Worm (Caenorhabditis elegans) whole organism, young adult: ENCODE measurements around the gene srr-4.
"Not testable (repeated sequence)": the region's sequence is repeated elsewhere in the genome, so short reads cannot be mapped to it uniquely, and the experiment has no call there.

Experiments used
- B0019.2 ChIP-seq: fragments of 200-800 bp; sonication (Bioruptor generic); conservative IDR thresholded peaks from 2 replicates; pipeline ENCODE4 v1.3.6; 2022; ENCODE audit warnings: missing genetic modification reagents, missing genetic modification characterization, missing compliant biosample characterization
- B0035.1 ChIP-seq: sonication (generic microtip); optimal IDR thresholded peaks from 2 replicates; lab custom pipeline; 2016; ENCODE audit warnings: missing genetic modification characterization, mild to moderate bottlenecking, missing compliant biosample characterization, missing genotype, missing genetic modification reagents
- C06A6.2 ChIP-seq: fragments of 200-800 bp; sonication (Bioruptor generic); conservative IDR thresholded peaks from 2 replicates; pipeline ENCODE4 v1.3.6; 2022; ENCODE audit warnings: missing genetic modification characterization, missing compliant biosample characterization
- F33H1.4 ChIP-seq: fragments of 200-800 bp; sonication (Bioruptor generic); IDR thresholded peaks from 2 replicates; pipeline ENCODE4 v1.3.6; 2022; ENCODE audit warnings: missing genetic modification reagents, missing genetic modification characterization, missing compliant biosample characterization
- F49E8.2 ChIP-seq: sonication (generic microtip); optimal IDR thresholded peaks from 3 replicates; lab custom pipeline; 2017; ENCODE audit warnings: missing genetic modification characterization, mild to moderate bottlenecking, missing compliant biosample characterization, antibody characterized with exemption, moderate library complexity; ENCODE audit not compliant: insufficient read depth
- Y53G8AR.9 ChIP-seq: fragments of 200-800 bp; sonication (Bioruptor generic); conservative IDR thresholded peaks from 2 replicates; pipeline ENCODE4 v1.3.6; 2022; ENCODE audit warnings: missing genetic modification reagents, missing genetic modification characterization, missing compliant biosample characterization
- Y67H2A.10 ChIP-seq: fragments of 200-800 bp; sonication (Bioruptor generic); conservative IDR thresholded peaks from 2 replicates; pipeline ENCODE4 v1.3.6; 2022; ENCODE audit warnings: missing genetic modification reagents, missing genetic modification characterization, missing compliant biosample characterization
- ZK185.1 ChIP-seq: sonication (generic microtip); optimal IDR thresholded peaks from 2 replicates; lab custom pipeline; 2016; ENCODE audit warnings: mild to moderate bottlenecking, missing genetic modification characterization, missing compliant biosample characterization; ENCODE audit not compliant: poor library complexity, severe bottlenecking
- aptf-2 ChIP-seq: fragments of 200-800 bp; sonication (Bioruptor generic); conservative IDR thresholded peaks from 2 replicates; pipeline ENCODE4 v1.3.6; 2022; ENCODE audit warnings: missing genetic modification reagents, missing genetic modification characterization, missing compliant biosample characterization
- aptf-3 ChIP-seq: fragments of 200-800 bp; sonication (Bioruptor generic); IDR thresholded peaks from 2 replicates; pipeline ENCODE4 v1.3.6; 2022; ENCODE audit warnings: missing genetic modification characterization, missing compliant biosample characterization
- attf-3 ChIP-seq: fragments of 200-800 bp; sonication (Bioruptor generic); conservative IDR thresholded peaks from 2 replicates; pipeline ENCODE4 v1.3.6; 2022; ENCODE audit warnings: missing genetic modification reagents, missing genetic modification characterization, missing compliant biosample characterization
- attf-6 ChIP-seq: fragments of 200-800 bp; sonication (Bioruptor generic); IDR thresholded peaks from 2 replicates; pipeline ENCODE4 v1.3.6; 2022; ENCODE audit warnings: missing genetic modification reagents, missing genetic modification characterization, missing compliant biosample characterization
- ccch-3 ChIP-seq: fragments of 200-800 bp; sonication (Bioruptor generic); optimal IDR thresholded peaks from 2 replicates; lab custom pipeline; 2018; ENCODE audit warnings: mild to moderate bottlenecking, missing genetic modification characterization, missing compliant biosample characterization
- cebp-1 ChIP-seq, 2 experiments: fragments of 200-800 bp in 1 of 2; sonication (Bioruptor generic) in 1 of 2; sonication (generic microtip) in 1 of 2; IDR thresholded peaks in 1 of 2; optimal IDR thresholded peaks in 1 of 2; 2 replicates each; pipeline versions ENCODE4 v1.3.6 to Lab custom; 2017 to 2022; ENCODE audit warnings: missing compliant biosample characterization in 2 of 2, missing genetic modification characterization in 2 of 2, mild to moderate bottlenecking in 1 of 2, missing genetic modification reagents in 1 of 2, moderate library complexity in 1 of 2
- cebp-2 ChIP-seq: fragments of 200-800 bp; sonication (Bioruptor generic); IDR thresholded peaks from 2 replicates; pipeline ENCODE4 v1.3.6; 2022; ENCODE audit warnings: missing genetic modification characterization, missing compliant biosample characterization
- ceh-100 ChIP-seq: fragments of 200-800 bp; sonication (Bioruptor generic); IDR thresholded peaks from 2 replicates; pipeline ENCODE4 v1.3.6; 2022; ENCODE audit warnings: missing genetic modification reagents, missing genetic modification characterization, missing compliant biosample characterization
- ceh-40 ChIP-seq: fragments of 200-800 bp; sonication (Bioruptor generic); IDR thresholded peaks from 2 replicates; pipeline ENCODE4 v1.3.6; 2022; ENCODE audit warnings: missing genetic modification characterization, missing compliant biosample characterization
- ceh-58 ChIP-seq: fragments of 200-800 bp; sonication (Bioruptor generic); IDR thresholded peaks from 2 replicates; pipeline ENCODE4 v1.3.6; 2022; ENCODE audit warnings: missing genetic modification characterization, missing compliant biosample characterization
- dpl-1 ChIP-seq: fragments of 150-350 bp; optimal IDR thresholded peaks from 2 replicates; lab custom pipeline; 2014; ENCODE audit warnings: missing biosample characterization, missing genetic modification reagents, missing genetic modification characterization
- egrh-3 ChIP-seq: fragments of 200-800 bp; sonication (Bioruptor generic); IDR thresholded peaks from 2 replicates; pipeline ENCODE4 v1.3.6; 2022; ENCODE audit warnings: missing genetic modification reagents, missing genetic modification characterization, missing compliant biosample characterization
- ekl-4 ChIP-seq: fragments of 200-800 bp; sonication (Bioruptor generic); IDR thresholded peaks from 2 replicates; pipeline ENCODE4 v1.3.6; 2022; ENCODE audit warnings: missing genetic modification reagents, missing genetic modification characterization, missing compliant biosample characterization
- ets-4 ChIP-seq: fragments of 200-800 bp; sonication (Bioruptor generic); optimal IDR thresholded peaks from 2 replicates; lab custom pipeline; 2018; ENCODE audit warnings: mild to moderate bottlenecking, missing genetic modification characterization, missing compliant biosample characterization
- gei-17 ChIP-seq: fragments of 200-800 bp; sonication (Bioruptor generic); optimal IDR thresholded peaks from 2 replicates; lab custom pipeline; 2018; ENCODE audit warnings: mild to moderate bottlenecking, missing genetic modification characterization, missing compliant biosample characterization
- hlh-26 ChIP-seq: fragments of 200-800 bp; sonication (Bioruptor generic); conservative IDR thresholded peaks from 2 replicates; pipeline ENCODE4 v1.3.6; 2022; ENCODE audit warnings: missing genetic modification reagents, missing genetic modification characterization, missing compliant biosample characterization
- hmg-1.2 ChIP-seq: fragments of 200-800 bp; sonication (Bioruptor generic); IDR thresholded peaks from 2 replicates; pipeline ENCODE4 v1.3.6; 2022; ENCODE audit warnings: missing genetic modification reagents, missing genetic modification characterization, missing compliant biosample characterization
- hmg-20 ChIP-seq: fragments of 200-800 bp; sonication (Bioruptor generic); IDR thresholded peaks from 2 replicates; pipeline ENCODE4 v1.3.6; 2022; ENCODE audit warnings: missing genetic modification reagents, missing genetic modification characterization, missing compliant biosample characterization
- hsf-1 ChIP-seq: fragments of 200-800 bp; sonication (Bioruptor generic); IDR thresholded peaks from 2 replicates; pipeline ENCODE4 v1.3.6; 2022; ENCODE audit warnings: missing genetic modification reagents, missing genetic modification characterization, missing compliant biosample characterization
- lin-26 ChIP-seq: fragments of 200-800 bp; sonication (Bioruptor generic); IDR thresholded peaks from 2 replicates; pipeline ENCODE4 v1.3.6; 2022; ENCODE audit warnings: missing genetic modification reagents, missing genetic modification characterization, missing compliant biosample characterization
- lin-54 ChIP-seq: fragments of 200-800 bp; sonication (Bioruptor generic); optimal IDR thresholded peaks from 2 replicates; lab custom pipeline; 2018; ENCODE audit warnings: mild to moderate bottlenecking, missing genetic modification characterization, missing compliant biosample characterization
- lir-1 ChIP-seq: fragments of 200-800 bp; sonication (Bioruptor generic); conservative IDR thresholded peaks from 2 replicates; pipeline ENCODE4 v1.3.6; 2022; ENCODE audit warnings: missing genetic modification reagents, missing genetic modification characterization, missing compliant biosample characterization
- lsl-1 ChIP-seq: fragments of 200-800 bp; sonication (Bioruptor generic); optimal IDR thresholded peaks from 2 replicates; lab custom pipeline; 2018; ENCODE audit warnings: mild to moderate bottlenecking, missing genetic modification characterization, moderate library complexity, missing compliant biosample characterization
- madf-3 ChIP-seq: fragments of 200-800 bp; sonication (Bioruptor generic); IDR thresholded peaks from 2 replicates; pipeline ENCODE4 v1.3.6; 2022; ENCODE audit warnings: missing genetic modification reagents, missing genetic modification characterization, missing compliant biosample characterization
- madf-8 ChIP-seq: fragments of 200-800 bp; sonication (Bioruptor generic); conservative IDR thresholded peaks from 2 replicates; pipeline ENCODE4 v1.3.6; 2022; ENCODE audit warnings: missing genetic modification reagents, missing genetic modification characterization, missing compliant biosample characterization
- mxl-1 ChIP-seq: sonication (generic microtip); optimal IDR thresholded peaks from 2 replicates; lab custom pipeline; 2016; ENCODE audit warnings: missing genetic modification characterization, missing compliant biosample characterization
- nfyb-1 ChIP-seq: fragments of 200-800 bp; sonication (Bioruptor generic); IDR thresholded peaks from 2 replicates; pipeline ENCODE4 v1.3.6; 2022; ENCODE audit warnings: missing genetic modification reagents, missing genetic modification characterization, missing compliant biosample characterization
- pbrm-1 ChIP-seq: fragments of 200-800 bp; sonication (Bioruptor generic); IDR thresholded peaks from 2 replicates; pipeline ENCODE4 v1.3.6; 2022; ENCODE audit warnings: missing genetic modification reagents, missing genetic modification characterization, missing compliant biosample characterization
- rec-8 ChIP-seq, 2 experiments: sonication (generic microtip); optimal IDR thresholded peaks; 2 replicates each; lab custom pipeline; 2016; ENCODE audit warnings: mild to moderate bottlenecking in 2 of 2, missing genetic modification characterization in 2 of 2, missing genetic modification reagents in 2 of 2, missing genotype in 2 of 2, missing biosample characterization in 1 of 2, missing compliant biosample characterization in 1 of 2, moderate library complexity in 1 of 2
- sdz-38 ChIP-seq: sonication (generic microtip); optimal IDR thresholded peaks from 2 replicates; lab custom pipeline; 2016; ENCODE audit warnings: missing genotype, missing genetic modification characterization, missing compliant biosample characterization
- sea-2 ChIP-seq: fragments of 200-800 bp; sonication (Bioruptor generic); IDR thresholded peaks from 2 replicates; pipeline ENCODE4 v1.3.6; 2022; ENCODE audit warnings: missing genetic modification characterization, missing compliant biosample characterization
- snpc-1.1 ChIP-seq: sonication (generic microtip); optimal IDR thresholded peaks from 2 replicates; lab custom pipeline; 2017; ENCODE audit warnings: missing genetic modification characterization, mild to moderate bottlenecking, missing compliant biosample characterization, antibody characterized with exemption, moderate library complexity, missing genotype, missing genetic modification reagents; ENCODE audit not compliant: insufficient read depth
- snpc-3.4 ChIP-seq: sonication (generic microtip); optimal IDR thresholded peaks from 2 replicates; lab custom pipeline; 2017; ENCODE audit warnings: missing genetic modification characterization, mild to moderate bottlenecking, missing compliant biosample characterization, antibody characterized with exemption, moderate library complexity, missing genotype, missing genetic modification reagents
- tlf-1 ChIP-seq: fragments of 200-800 bp; sonication (Bioruptor generic); optimal IDR thresholded peaks from 2 replicates; lab custom pipeline; 2018; ENCODE audit warnings: mild to moderate bottlenecking, missing genetic modification characterization, missing compliant biosample characterization
- xnd-1 ChIP-seq: sonication (generic microtip); optimal IDR thresholded peaks from 2 replicates; lab custom pipeline; 2016; ENCODE audit warnings: missing genotype, missing genetic modification reagents, missing genetic modification characterization, missing compliant biosample characterization
- ztf-25 ChIP-seq: fragments of 200-800 bp; sonication (Bioruptor generic); IDR thresholded peaks from 2 replicates; pipeline ENCODE4 v1.3.6; 2022; ENCODE audit warnings: missing genetic modification reagents, missing genetic modification characterization, missing compliant biosample characterization
- ztf-28 ChIP-seq: fragments of 200-800 bp; sonication (Bioruptor generic); IDR thresholded peaks from 2 replicates; pipeline ENCODE4 v1.3.6; 2022; ENCODE audit warnings: missing genetic modification reagents, missing genetic modification characterization, missing compliant biosample characterization

srr-4 gene

ce11 chrV:5046558-5046957 lies 27.5 kb downstream of the srr-4 start:
- TF ChIP-seq aptf-3 (GFP tag; lab: Robert Waterston, UW): no peak
- no peak for TF ChIP-seq ets-4
- TF ChIP-seq madf-8 (GFP tag; lab: Robert Waterston, UW): peak; percentile 68
- no peak for TF ChIP-seq Y67H2A.10 (GFP tag; lab: Robert Waterston, UW)
- no peak for TF ChIP-seq ceh-58
- TF ChIP-seq egrh-3 (GFP tag; lab: Robert Waterston, UW): no peak
- TF ChIP-seq sea-2: no peak
- TF ChIP-seq attf-6 (GFP tag; lab: Robert Waterston, UW): no peak
- no peak for TF ChIP-seq lir-1 (GFP tag; lab: Robert Waterston, UW)
- TF ChIP-seq dpl-1 (GFP tag; lab: Kevin White, UChicago): no peak
- TF ChIP-seq ceh-40 (GFP tag; lab: Robert Waterston, UW): no peak
- TF ChIP-seq hlh-26 (GFP tag; lab: Robert Waterston, UW): no peak
- TF ChIP-seq lsl-1 (GFP tag; lab: Kevin White, UChicago): peak; percentile 42
- no peak for TF ChIP-seq B0035.1 (tag; lab: Kevin White, UChicago)
- no peak for TF ChIP-seq sdz-38 (tag; lab: Kevin White, UChicago)
- no peak for TF ChIP-seq tlf-1 (GFP tag; lab: Kevin White, UChicago)
- TF ChIP-seq ccch-3 (GFP tag; lab: Kevin White, UChicago): no peak
- TF ChIP-seq xnd-1 (tag; lab: Kevin White, UChicago): peak; percentile 58
- TF ChIP-seq madf-3 (GFP tag; lab: Robert Waterston, UW): no peak
- no peak for TF ChIP-seq lin-54 (GFP tag; lab: Kevin White, UChicago)
- TF ChIP-seq snpc-1.1 (tag; lab: Kevin White, UChicago): no peak
- no peak for TF ChIP-seq mxl-1 (tag; lab: Kevin White, UChicago)
- no peak for TF ChIP-seq gei-17 (GFP tag; lab: Kevin White, UChicago)
- no peak for TF ChIP-seq rec-8 (tag; optimal IDR thresholded peaks at IDR 0.05; lab: Kevin White, UChicago)
- TF ChIP-seq ztf-25 (GFP tag; lab: Robert Waterston, UW): no peak
- TF ChIP-seq snpc-3.4 (tag; lab: Kevin White, UChicago): no peak
- no peak for TF ChIP-seq cebp-1 (GFP tag; IDR thresholded peaks at IDR 0.05; lab: Robert Waterston, UW)
- TF ChIP-seq cebp-1 (tag; optimal IDR thresholded peaks at IDR 0.05; lab: Kevin White, UChicago): no peak
- no peak for TF ChIP-seq lin-26 (GFP tag; lab: Robert Waterston, UW)
- peak; percentile 60 for TF ChIP-seq F33H1.4 (GFP tag; lab: Robert Waterston, UW)
- TF ChIP-seq F49E8.2 (tag; lab: Kevin White, UChicago): no peak
- TF ChIP-seq ZK185.1: no peak
- no peak for TF ChIP-seq B0019.2 (GFP tag; lab: Robert Waterston, UW)
- TF ChIP-seq, all 124 proteins: peak for 4

- TF ChIP-seq aptf-2 (GFP tag; lab: Robert Waterston, UW) (peak; percentile 76), egrh-3 (GFP tag; lab: Robert Waterston, UW) (peak; percentile 87), hsf-1 (GFP tag; lab: Robert Waterston, UW) (peak; percentile 25; the same call in 1 of the 2 replicates), attf-3 (GFP tag; lab: Robert Waterston, UW) (peak; percentile 68), ztf-28 (GFP tag; lab: Robert Waterston, UW) (peak; percentile 83), ztf-25 (GFP tag; lab: Robert Waterston, UW) (0 out of 2 replicates have a peak, but pooled peaks have one; percentile 51), Y53G8AR.9 (GFP tag; lab: Robert Waterston, UW) (peak; percentile 77), ekl-4 (GFP tag; lab: Robert Waterston, UW) (peak; percentile 86), hmg-20 (GFP tag; lab: Robert Waterston, UW) (peak; percentile 81; the same call in 1 of the 2 replicates), hmg-1.2 (GFP tag; lab: Robert Waterston, UW) (peak; percentile 96), F33H1.4 (GFP tag; lab: Robert Waterston, UW) (peak; percentile 70), pbrm-1 (GFP tag; lab: Robert Waterston, UW) (peak; percentile 95), C06A6.2 (peak; percentile 91), Y67H2A.10 (GFP tag; lab: Robert Waterston, UW) (0 out of 2 replicates have a peak, but pooled peaks have one; percentile 38), cebp-2 (GFP tag; lab: Robert Waterston, UW) (0 out of 2 replicates have a peak, but pooled peaks have one; percentile 66), nfyb-1 (peak; percentile 93), lin-26 (GFP tag; lab: Robert Waterston, UW) (peak; percentile 66; the same call in 1 of the 2 replicates), lir-1 (GFP tag; lab: Robert Waterston, UW) (peak; percentile 41; the same call in 1 of the 2 replicates), ceh-58 (0 out of 2 replicates have a peak, but pooled peaks have one; percentile 27), cebp-1 (GFP tag; IDR thresholded peaks at IDR 0.05; lab: Robert Waterston, UW) (peak; percentile 66; the same call in 1 of the 2 replicates), ceh-100 (GFP tag; lab: Robert Waterston, UW) (peak; percentile 93)
- not testable (repeated sequence) for TF ChIP-seq cebp-1 (tag; optimal IDR thresholded peaks at IDR 0.05; lab: Kevin White, UChicago)
These were observed 28.2 kb downstream of the srr-4 start for ce11 chrV:5047230-5047629.
